Worm (Caenorhabditis elegans) whole organism, L1 larva: ENCODE results near the gene T26E4.2.

Experiments
- C04F5.9 ChIP-seq: sonication (generic microtip); optimal IDR thresholded peaks from 2 replicates; lab custom pipeline; 2016; ENCODE audit warnings: missing genetic modification characterization, missing compliant biosample characterization
- C16A3.4 ChIP-seq: fragments of 150-350 bp; optimal IDR thresholded peaks from 2 replicates; lab custom pipeline; 2014; ENCODE audit warnings: missing biosample characterization, missing genetic modification characterization
- aly-2 ChIP-seq: fragments of 150-350 bp; optimal IDR thresholded peaks from 2 replicates; lab custom pipeline; 2014; ENCODE audit warnings: missing biosample characterization, missing genetic modification characterization
- ceh-88 ChIP-seq: fragments of 200-800 bp; sonication (Bioruptor generic); IDR thresholded peaks from 2 replicates; pipeline ENCODE4 v1.3.6; 2022; ENCODE audit warnings: missing genetic modification characterization, missing compliant biosample characterization
- mdl-1 ChIP-seq, 2 experiments: fragments of 150-350 bp; optimal IDR thresholded peaks; 2 replicates each; lab custom pipeline; 2014 to 2017; ENCODE audit warnings: missing biosample characterization in 2 of 2, missing genetic modification characterization in 2 of 2, inconsistent platforms in 1 of 2
- nhr-71 ChIP-seq: sonication (generic microtip); optimal IDR thresholded peaks from 2 replicates; lab custom pipeline; 2016; ENCODE audit warnings: mild to moderate bottlenecking, missing genetic modification characterization, moderate library complexity, missing compliant biosample characterization
- nhr-84 ChIP-seq: sonication (generic microtip); optimal IDR thresholded peaks from 2 replicates; lab custom pipeline; 2017; ENCODE audit warnings: missing biosample characterization, missing genetic modification characterization
- nhr-90 ChIP-seq: sonication (generic microtip); optimal IDR thresholded peaks from 2 replicates; lab custom pipeline; 2016; ENCODE audit warnings: mild to moderate bottlenecking, missing genetic modification characterization, missing compliant biosample characterization; ENCODE audit not compliant: poor library complexity
- unc-62 ChIP-seq: fragments of 150-350 bp; optimal IDR thresholded peaks from 2 replicates; lab custom pipeline; 2014; ENCODE audit warnings: missing biosample characterization, missing genetic modification reagents, missing genetic modification characterization
- zag-1 ChIP-seq: fragments of 150-350 bp; optimal IDR thresholded peaks from 2 replicates; lab custom pipeline; 2014; ENCODE audit warnings: missing biosample characterization, missing genetic modification characterization

Gene T26E4.2

ce11 chrV:15829907-15830306 lies 48.7 kb downstream of the T26E4.2 start, which contains the start of gene srbc-55:
srbc-55 (minus strand) TSS chrV:15830007.
- no peak for TF ChIP-seq aly-2
- no peak for TF ChIP-seq C16A3.4 (tag; lab: Kevin White, UChicago)
- no peak for TF ChIP-seq nhr-84 (tag; lab: Kevin White, UChicago)
- no peak for TF ChIP-seq nhr-71
- no peak for TF ChIP-seq nhr-90 (tag; lab: Kevin White, UChicago)
- TF ChIP-seq mdl-1 (tag; optimal IDR thresholded peaks at IDR 0.05; lab: Kevin White, UChicago) = no peak
- TF ChIP-seq ceh-88 (GFP tag; lab: Robert Waterston, UW) = no peak
- TF ChIP-seq C04F5.9 = no peak

- TF ChIP-seq zag-1 (tag; lab: Kevin White, UChicago) (no peak), unc-62 (GFP tag; lab: Kevin White, UChicago) (no peak)
These were observed 50.4 kb downstream of the T26E4.2 start, which contains the start of gene srbc-56 for ce11 chrV:15831586-15831985. srbc-56 (minus strand) TSS chrV:15831686.
